Fruit fly (Drosophila melanogaster) whole organism, prepupa: Measurements from ENCODE around the gene CG42832.

Experiments used
- CG10631 ChIP-seq: fragments of 200-800 bp; sonication (Bioruptor generic); optimal IDR thresholded peaks from 2 replicates; lab custom pipeline; 2016; ENCODE audit warnings: missing biosample characterization, missing genetic modification characterization
- CG11902 ChIP-seq: fragments of 200-800 bp; sonication (Bioruptor generic); optimal IDR thresholded peaks from 3 replicates; lab custom pipeline; 2016; ENCODE audit warnings: missing biosample characterization, missing genetic modification characterization
- CG16779 ChIP-seq: fragments of 200-800 bp; sonication (Bioruptor generic); optimal IDR thresholded peaks from 3 replicates; lab custom pipeline; 2017; ENCODE audit warnings: missing biosample characterization, mild to moderate bottlenecking, missing genetic modification characterization
- CG3032 ChIP-seq: fragments of 200-800 bp; optimal IDR thresholded peaks from 2 replicates; lab custom pipeline; 2019; ENCODE audit warnings: missing biosample characterization, mild to moderate bottlenecking, missing genetic modification characterization, moderate library complexity
- CG31627 ChIP-seq: fragments of 200-800 bp; sonication (Bioruptor generic); optimal IDR thresholded peaks from 3 replicates; lab custom pipeline; 2016; ENCODE audit warnings: missing biosample characterization, missing genetic modification characterization
- CG4318 ChIP-seq: fragments of 200-800 bp; sonication (Bioruptor generic); optimal IDR thresholded peaks from 3 replicates; lab custom pipeline; 2017; ENCODE audit warnings: missing biosample characterization, mild to moderate bottlenecking, missing genetic modification characterization
- CG9139 ChIP-seq: fragments of 200-800 bp; sonication (Bioruptor generic); optimal IDR thresholded peaks from 3 replicates; lab custom pipeline; 2017; ENCODE audit warnings: missing biosample characterization, mild to moderate bottlenecking, missing genetic modification characterization
- Gug ChIP-seq: fragments of 200-800 bp; sonication (Bioruptor generic); IDR thresholded peaks from 2 replicates; pipeline ENCODE4 v1.3.6; 2022; ENCODE audit warnings: missing biosample characterization, missing genetic modification characterization
- Met ChIP-seq: fragments of 200-800 bp; sonication (Bioruptor generic); optimal IDR thresholded peaks from 3 replicates; lab custom pipeline; 2016; ENCODE audit warnings: missing biosample characterization, missing genetic modification characterization
- Sox102F ChIP-seq: fragments of 200-800 bp; sonication (Bioruptor generic); optimal IDR thresholded peaks from 2 replicates; lab custom pipeline; 2016; ENCODE audit warnings: missing biosample characterization, mild to moderate bottlenecking, missing genetic modification characterization
- acj6 ChIP-seq: fragments of 200-800 bp; sonication (Bioruptor generic); optimal IDR thresholded peaks from 3 replicates; lab custom pipeline; 2016; ENCODE audit warnings: missing biosample characterization, missing genetic modification characterization
- dsx ChIP-seq: fragments of 200-800 bp; optimal IDR thresholded peaks from 3 replicates; lab custom pipeline; 2019; ENCODE audit warnings: missing biosample characterization, mild to moderate bottlenecking, missing genetic modification characterization, moderate library complexity; ENCODE audit not compliant: poor library complexity, severe bottlenecking
- esn ChIP-seq: fragments of 200-800 bp; sonication (Bioruptor generic); optimal IDR thresholded peaks from 2 replicates; lab custom pipeline; 2016; ENCODE audit warnings: missing biosample characterization, mild to moderate bottlenecking, missing genetic modification characterization, moderate library complexity
- ss ChIP-seq, 2 experiments: fragments of 200-800 bp; sonication (Bioruptor generic); optimal IDR thresholded peaks; 2 replicates in 1 of 2; 3 replicates in 1 of 2; lab custom pipeline; 2017 to 2018; ENCODE audit warnings: mild to moderate bottlenecking in 2 of 2, missing biosample characterization in 2 of 2, missing genetic modification characterization in 2 of 2, moderate library complexity in 1 of 2

DNA sequence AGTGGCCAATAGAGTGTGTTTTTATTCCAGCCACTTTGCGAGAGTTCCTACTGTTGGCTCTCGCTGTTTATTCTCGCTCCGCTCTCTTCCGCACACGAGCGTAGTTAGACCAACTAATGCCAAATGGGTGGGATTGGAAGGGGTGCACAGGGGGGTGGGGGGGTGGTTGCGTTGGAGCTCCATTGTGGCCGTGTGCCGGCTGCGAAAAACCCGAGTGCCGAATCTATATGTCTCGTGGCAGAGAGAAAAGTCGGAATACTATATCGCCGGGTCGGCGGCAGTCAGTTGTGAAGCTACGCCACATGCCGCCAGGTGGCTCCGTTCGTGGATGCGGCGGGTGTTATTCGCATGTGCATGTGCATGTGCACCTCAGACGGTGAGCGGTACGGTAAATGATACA, 8.8 kb upstream of the CG42832 start:
- TF ChIP-seq CG11902, result no peak
- no peak for TF ChIP-seq CG3032 (tag; lab: Kevin White, UChicago)
- no peak for TF ChIP-seq CG4318
- TF ChIP-seq CG31627 (GFP tag; lab: Kevin White, UChicago), result no peak
- TF ChIP-seq CG9139 (GFP tag; lab: Kevin White, UChicago), result no peak
- TF ChIP-seq CG10631, result no peak
- no peak for TF ChIP-seq Gug (GFP tag; lab: Robert Waterston, UW)
- TF ChIP-seq CG16779 (tag; lab: Kevin White, UChicago), result no peak
- no peak for TF ChIP-seq dsx (GFP tag; lab: Kevin White, UChicago)
- no peak for TF ChIP-seq ss (GFP tag; optimal IDR thresholded peaks at IDR 0.05; lab: Kevin White, UChicago)
- no peak for TF ChIP-seq Sox102F (GFP tag; lab: Kevin White, UChicago)
- TF ChIP-seq Met (GFP tag; lab: Kevin White, UChicago), result no peak
- TF ChIP-seq acj6, result no peak
- no peak for TF ChIP-seq esn (GFP tag; lab: Kevin White, UChicago)
